Worm (Caenorhabditis elegans): Measurements from ENCODE around the gene srg-64.

Gene srg-64

DNA sequence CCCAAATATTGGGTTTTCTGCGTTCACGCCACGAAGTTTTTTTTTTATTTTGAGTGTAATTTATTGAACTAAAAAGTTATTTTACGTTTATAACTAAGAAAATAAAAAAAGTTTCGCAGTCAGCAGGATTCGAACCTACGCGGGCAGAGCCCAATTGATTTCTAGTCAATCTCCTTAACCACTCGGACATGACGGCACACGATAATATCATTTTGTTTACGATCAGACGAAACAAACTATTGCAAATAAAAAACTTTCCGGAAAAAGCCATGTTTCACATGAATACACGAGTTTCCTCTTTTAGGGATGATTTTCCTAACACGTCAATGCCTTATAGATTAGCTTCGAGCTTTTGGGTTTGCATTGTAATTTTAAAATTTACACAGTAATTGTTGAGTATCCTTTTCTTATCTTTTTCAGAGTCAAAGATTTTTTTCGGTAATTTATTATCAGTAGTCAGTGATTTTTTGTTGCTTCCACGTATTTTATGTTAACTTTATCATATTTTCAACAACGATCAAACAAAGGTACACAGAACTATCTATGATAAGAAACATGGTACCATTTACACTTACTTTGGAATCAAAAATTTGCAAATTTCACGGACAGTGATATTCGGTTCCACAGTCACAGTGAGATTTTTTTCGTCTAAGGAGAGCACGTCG is 29.6 kb upstream of the srg-64 start:
- TF ChIP-seq med-1 (GFP tag; optimal IDR thresholded peaks at IDR 0.05; ENCODE audit: insufficient read depth) (no peak), ref-1 (GFP tag; conservative IDR thresholded peaks at IDR 0.05) (no peak), ztf-29 (GFP tag; IDR thresholded peaks at IDR 0.05) (no peak), tab-1 (GFP tag; IDR thresholded peaks at IDR 0.05) (no peak), T22C8.4 (GFP tag; IDR thresholded peaks at IDR 0.05) (no peak), flt-1 (GFP tag; IDR thresholded peaks at IDR 0.05) (no peak), ztf-23 (GFP tag; IDR thresholded peaks at IDR 0.05) (no peak), klf-2 (GFP tag; conservative IDR thresholded peaks at IDR 0.05) (no peak), cog-1 (tag; optimal IDR thresholded peaks at IDR 0.05) (no peak)

DNA sequence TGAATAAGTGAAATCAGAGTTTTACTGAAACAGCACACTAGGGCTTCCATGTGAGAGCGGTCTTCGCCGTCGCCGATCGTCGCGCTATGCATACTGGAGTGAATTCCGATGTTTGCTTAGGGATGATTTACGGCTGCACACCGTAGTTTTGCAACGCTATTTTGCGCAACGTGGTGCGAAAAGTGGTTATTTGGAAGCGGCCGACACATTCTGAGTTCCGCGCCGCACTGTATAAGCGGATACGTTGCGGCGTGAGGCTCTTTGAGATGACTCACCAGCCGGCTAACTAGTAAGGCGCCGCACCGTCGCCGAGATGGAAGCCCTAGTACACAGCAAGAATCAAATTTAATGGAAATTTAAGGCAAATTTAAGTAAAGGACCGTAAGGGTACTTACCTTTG is 28.1 kb upstream of the srg-64 start:
- TF ChIP-seq ztf-23 (GFP tag; IDR thresholded peaks at IDR 0.05) = no peak
- no peak for TF ChIP-seq tab-1 (GFP tag; IDR thresholded peaks at IDR 0.05)

DNA sequence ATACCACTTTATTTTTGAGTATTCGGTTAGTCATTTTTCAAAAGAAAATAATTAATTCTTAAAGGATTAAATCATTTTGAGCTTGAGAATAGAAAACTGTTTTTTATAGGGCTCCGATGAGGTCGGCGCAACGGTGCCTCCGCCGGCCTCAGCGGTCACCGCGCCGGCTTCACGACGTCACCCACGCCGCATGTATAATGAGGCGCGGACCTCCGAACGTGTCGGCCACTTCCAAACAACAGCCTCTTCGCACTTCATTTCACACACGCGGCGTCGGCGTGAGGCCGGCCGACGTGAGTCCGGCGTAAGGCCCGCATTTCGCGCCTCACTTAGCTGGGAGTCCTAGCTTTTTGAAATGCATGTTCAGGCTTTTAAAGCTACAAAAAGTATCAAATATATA is 26.4 kb upstream of the srg-64 start:
- TF ChIP-seq tab-1 (GFP tag; IDR thresholded peaks at IDR 0.05) = no peak
- no peak for TF ChIP-seq cog-1 (tag; optimal IDR thresholded peaks at IDR 0.05)

DNA sequence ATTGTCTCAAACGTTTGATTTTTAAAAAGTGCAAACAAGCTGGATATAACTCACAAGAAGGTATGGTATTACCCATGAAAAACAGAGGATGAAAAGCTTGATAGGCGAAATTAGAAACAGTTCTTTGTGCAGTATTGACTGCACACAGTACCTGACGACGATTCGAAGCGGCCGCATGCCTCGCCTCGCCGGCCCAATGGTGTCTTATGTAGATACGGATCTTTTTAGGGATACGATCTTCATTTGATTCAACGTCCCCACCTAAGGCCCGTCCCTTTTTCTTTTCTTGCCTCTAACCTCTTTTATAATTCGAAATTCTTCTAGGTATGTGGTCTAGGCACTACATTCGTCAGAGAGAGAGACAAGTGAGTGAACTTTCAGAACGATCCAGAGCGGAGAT is 25.7 kb upstream of the srg-64 start, which contains the start of gene bus-17:
TSS of gene bus-17 (minus strand) at position 208 of the 400 bp plus-strand sequence.
- TF ChIP-seq ztf-23 (GFP tag; IDR thresholded peaks at IDR 0.05) = no peak
- no peak for TF ChIP-seq tab-1 (GFP tag; IDR thresholded peaks at IDR 0.05)
- no peak for TF ChIP-seq ref-1 (GFP tag; conservative IDR thresholded peaks at IDR 0.05)
- TF ChIP-seq med-1 (GFP tag; optimal IDR thresholded peaks at IDR 0.05; ENCODE audit: insufficient read depth) = no peak
- no peak for TF ChIP-seq flt-1 (GFP tag; IDR thresholded peaks at IDR 0.05)
- no peak for TF ChIP-seq ztf-29 (GFP tag; IDR thresholded peaks at IDR 0.05)
- TF ChIP-seq T22C8.4 (GFP tag; IDR thresholded peaks at IDR 0.05) = no peak
- no peak for TF ChIP-seq cog-1 (tag; optimal IDR thresholded peaks at IDR 0.05)
- no peak for TF ChIP-seq klf-2 (GFP tag; conservative IDR thresholded peaks at IDR 0.05)

DNA sequence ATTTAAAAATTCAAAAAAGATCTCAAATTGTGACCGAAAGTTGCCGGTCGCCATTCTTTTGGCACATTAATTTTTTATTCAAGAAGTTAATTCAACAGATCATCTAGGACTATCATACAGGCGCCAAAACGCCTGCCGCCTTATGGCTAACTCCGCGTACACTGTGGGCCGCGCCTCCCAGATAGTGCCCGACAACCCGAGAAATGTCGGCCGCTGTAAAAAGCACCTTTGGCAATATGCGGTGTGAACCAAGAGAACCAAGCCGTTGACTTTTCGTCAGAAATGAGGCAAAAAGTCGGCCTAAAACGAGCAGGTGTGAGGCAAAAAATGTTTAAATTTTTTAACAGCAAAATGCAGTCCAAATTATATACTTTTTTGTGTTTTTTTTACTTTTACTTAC is 18.8 kb upstream of the srg-64 start:
- TF ChIP-seq ztf-23 (GFP tag; IDR thresholded peaks at IDR 0.05) (no peak), flt-1 (GFP tag; IDR thresholded peaks at IDR 0.05) (no peak), T22C8.4 (GFP tag; IDR thresholded peaks at IDR 0.05) (no peak), ztf-29 (GFP tag; IDR thresholded peaks at IDR 0.05) (no peak), ref-1 (GFP tag; conservative IDR thresholded peaks at IDR 0.05) (no peak), klf-2 (GFP tag; conservative IDR thresholded peaks at IDR 0.05) (no peak), cog-1 (tag; optimal IDR thresholded peaks at IDR 0.05) (no peak), med-1 (GFP tag; optimal IDR thresholded peaks at IDR 0.05; ENCODE audit: insufficient read depth) (no peak), tab-1 (GFP tag; IDR thresholded peaks at IDR 0.05) (no peak)

DNA sequence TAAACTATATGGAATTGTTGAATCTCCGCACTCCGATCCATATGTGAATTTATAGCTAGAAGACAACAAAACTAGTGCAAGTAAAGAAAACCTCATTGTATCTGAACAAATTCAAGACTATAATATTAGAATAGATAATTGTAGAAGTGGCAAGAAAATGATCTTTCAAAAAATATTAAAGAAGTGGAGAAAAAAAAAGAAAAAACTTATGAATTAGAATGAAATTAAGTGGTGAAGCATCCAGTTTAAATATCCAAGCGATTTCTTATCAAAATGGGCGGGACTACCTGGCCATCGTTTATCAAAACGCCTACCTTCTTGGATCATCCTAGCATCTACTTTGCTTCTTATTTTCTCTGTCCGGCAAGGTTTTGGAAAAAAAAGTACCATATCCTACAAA is 16.7 kb upstream of the srg-64 start, which contains the start of gene wrt-4:
TSS of gene wrt-4 (minus strand) at position 101 of the 400 bp plus-strand sequence.
- TF ChIP-seq T22C8.4 (GFP tag; IDR thresholded peaks at IDR 0.05) = no peak
- no peak for TF ChIP-seq klf-2 (GFP tag; conservative IDR thresholded peaks at IDR 0.05)
- TF ChIP-seq cog-1 (tag; optimal IDR thresholded peaks at IDR 0.05) = no peak
- no peak for TF ChIP-seq tab-1 (GFP tag; IDR thresholded peaks at IDR 0.05)
- TF ChIP-seq ref-1 (GFP tag; conservative IDR thresholded peaks at IDR 0.05) = no peak
- no peak for TF ChIP-seq flt-1 (GFP tag; IDR thresholded peaks at IDR 0.05)
- TF ChIP-seq med-1 (GFP tag; optimal IDR thresholded peaks at IDR 0.05; ENCODE audit: insufficient read depth) = no peak

DNA sequence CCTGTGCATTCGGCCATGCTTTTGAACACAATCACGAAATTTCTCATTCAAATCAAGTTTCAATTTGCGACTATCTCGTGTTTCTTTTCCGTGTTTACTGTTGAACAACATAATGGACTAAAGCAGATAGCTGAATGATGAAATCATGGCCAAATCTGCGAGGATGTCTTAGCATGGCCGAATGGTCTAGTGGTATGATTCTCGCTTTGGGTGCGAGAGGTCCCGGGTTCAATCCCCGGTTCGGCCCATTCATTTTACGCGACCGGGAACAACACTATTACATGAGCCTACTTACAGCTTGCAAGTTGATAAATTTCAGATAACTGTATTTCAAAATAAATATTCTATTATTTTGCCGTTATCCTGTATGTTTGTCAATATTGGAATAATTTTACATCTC is 10.8 kb upstream of the srg-64 start:
- TF ChIP-seq cog-1 (tag; optimal IDR thresholded peaks at IDR 0.05) (no peak), klf-2 (GFP tag; conservative IDR thresholded peaks at IDR 0.05) (no peak), ztf-29 (GFP tag; IDR thresholded peaks at IDR 0.05) (no peak), ztf-23 (GFP tag; IDR thresholded peaks at IDR 0.05) (no peak), med-1 (GFP tag; optimal IDR thresholded peaks at IDR 0.05; ENCODE audit: insufficient read depth) (no peak), flt-1 (GFP tag; IDR thresholded peaks at IDR 0.05) (no peak), ref-1 (GFP tag; conservative IDR thresholded peaks at IDR 0.05) (no peak), T22C8.4 (GFP tag; IDR thresholded peaks at IDR 0.05) (no peak)

DNA sequence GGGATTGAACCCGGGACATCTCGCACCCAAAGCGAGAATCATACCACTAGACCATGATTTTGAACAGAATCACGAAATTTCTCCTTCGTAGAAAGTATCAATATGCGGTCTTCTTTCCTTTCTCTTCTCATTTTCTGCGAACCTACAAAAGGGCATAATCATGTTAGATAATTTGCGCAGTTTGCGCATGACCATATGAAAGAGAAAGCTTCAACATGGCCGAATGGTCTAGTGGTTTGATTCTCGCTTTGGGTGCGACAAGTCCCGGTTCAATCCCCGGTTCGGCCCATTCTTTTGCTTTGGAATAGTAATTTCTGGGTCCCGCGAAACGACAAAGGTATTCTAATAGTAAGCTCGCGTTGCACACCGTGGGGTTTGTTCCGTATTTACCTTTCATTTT is 7.4 kb upstream of the srg-64 start:
- TF ChIP-seq flt-1 (GFP tag; IDR thresholded peaks at IDR 0.05) = 0 out of 2 replicates have a peak, but pooled peaks have one; percentile 13
- no peak for TF ChIP-seq ref-1 (GFP tag; conservative IDR thresholded peaks at IDR 0.05)
- TF ChIP-seq cog-1 (tag; optimal IDR thresholded peaks at IDR 0.05) = no peak
- TF ChIP-seq med-1 (GFP tag; optimal IDR thresholded peaks at IDR 0.05; ENCODE audit: insufficient read depth) = no peak
- TF ChIP-seq T22C8.4 (GFP tag; IDR thresholded peaks at IDR 0.05) = 0 out of 2 replicates have a peak, but pooled peaks have one; percentile 5
- no peak for TF ChIP-seq ztf-29 (GFP tag; IDR thresholded peaks at IDR 0.05)
- TF ChIP-seq tab-1 (GFP tag; IDR thresholded peaks at IDR 0.05) = 0 out of 2 replicates have a peak, but pooled peaks have one; percentile 17
- TF ChIP-seq ztf-23 (GFP tag; IDR thresholded peaks at IDR 0.05) = no peak
- no peak for TF ChIP-seq klf-2 (GFP tag; conservative IDR thresholded peaks at IDR 0.05)

DNA sequence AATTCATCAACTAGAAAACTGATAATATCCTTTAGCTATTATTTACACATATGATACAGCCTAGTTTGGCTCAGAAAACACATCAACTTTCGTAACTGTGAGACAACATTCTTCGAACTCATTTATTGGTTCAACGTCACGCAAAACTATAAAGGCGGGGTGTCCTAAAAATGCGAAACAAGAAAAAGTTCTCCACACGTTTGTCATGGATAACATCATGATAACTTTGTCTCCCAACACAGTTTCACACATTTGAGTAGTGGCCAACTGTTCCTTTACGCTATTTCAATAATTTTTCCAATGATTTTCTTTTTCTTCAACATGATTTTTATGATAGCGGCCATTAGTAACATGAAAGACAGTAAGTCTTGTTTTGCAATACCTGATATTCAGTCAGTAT is 6.3 kb upstream of the srg-64 start, which contains the start of gene srxa-9:
TSS of gene srxa-9 (plus strand) at position 301 of the 400 bp plus-strand sequence.
- no peak for TF ChIP-seq klf-2 (GFP tag; conservative IDR thresholded peaks at IDR 0.05)
- no peak for TF ChIP-seq med-1 (GFP tag; optimal IDR thresholded peaks at IDR 0.05; ENCODE audit: insufficient read depth)
- TF ChIP-seq ztf-29 (GFP tag; IDR thresholded peaks at IDR 0.05) = no peak

DNA sequence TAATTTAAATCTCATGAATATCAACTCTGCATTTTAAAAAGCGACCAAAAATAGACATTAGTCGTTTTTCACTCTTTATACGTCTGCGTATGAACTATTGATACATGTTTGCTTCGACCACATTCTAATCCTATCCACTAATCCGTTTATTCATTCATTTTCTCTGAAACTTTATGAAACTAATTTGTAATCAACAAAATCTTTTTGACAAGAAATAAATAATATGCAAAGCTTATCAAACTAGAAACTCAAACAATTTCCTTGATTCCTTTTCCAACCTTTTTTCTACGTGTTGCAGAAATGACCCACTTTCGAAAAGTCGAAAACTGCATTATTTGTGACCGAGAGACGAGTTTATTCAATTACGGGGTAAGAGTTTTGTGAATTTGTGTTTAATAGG is 1.9 kb upstream of the srg-64 start, which contains the start of gene nhr-255:
TSS of gene nhr-255 (plus strand) at position 301 of the 400 bp plus-strand sequence.
- no peak for TF ChIP-seq ztf-29 (GFP tag; IDR thresholded peaks at IDR 0.05)
